Fruit fly (Drosophila melanogaster) whole organism, embryonic: ENCODE measurements around the gene CG5849.
"Not testable (repeated sequence)": the region's sequence is repeated elsewhere in the genome, so short reads cannot be mapped to it uniquely, and the experiment has no call there.

ENCODE experiments used
- CG10543 ChIP-seq: fragments of 200-800 bp; sonication (Bioruptor generic); optimal IDR thresholded peaks from 3 replicates; lab custom pipeline; 2017; ENCODE audit warnings: missing biosample characterization, mild to moderate bottlenecking, missing genetic modification characterization, moderate library complexity
- CG11696 ChIP-seq: fragments of 200-800 bp; sonication (Bioruptor generic); IDR thresholded peaks from 2 replicates; pipeline ENCODE4 v1.3.6; 2022; ENCODE audit warnings: missing biosample characterization, missing genetic modification characterization
- CG12942 ChIP-seq: fragments of 200-800 bp; sonication (Bioruptor generic); optimal IDR thresholded peaks from 3 replicates; lab custom pipeline; 2016; ENCODE audit warnings: missing biosample characterization, missing genetic modification characterization
- CG1529 ChIP-seq: fragments of 200-800 bp; sonication (Bioruptor generic); optimal IDR thresholded peaks from 3 replicates; lab custom pipeline; 2018; ENCODE audit warnings: missing biosample characterization, missing genetic modification characterization
- CG1602 ChIP-seq: fragments of 200-800 bp; sonication (Bioruptor generic); optimal IDR thresholded peaks from 3 replicates; lab custom pipeline; 2016; ENCODE audit warnings: missing biosample characterization, missing genetic modification characterization
- CG17186 ChIP-seq: fragments of 200-800 bp; sonication (Bioruptor generic); optimal IDR thresholded peaks from 3 replicates; lab custom pipeline; 2017; ENCODE audit warnings: missing biosample characterization, missing genetic modification reagents, missing genetic modification characterization
- CG3407 ChIP-seq: fragments of 200-800 bp; sonication (Bioruptor generic); optimal IDR thresholded peaks from 2 replicates; lab custom pipeline; 2018; ENCODE audit warnings: missing biosample characterization, mild to moderate bottlenecking, missing genetic modification characterization
- CG34376 ChIP-seq: fragments of 200-800 bp; sonication (Bioruptor generic); optimal IDR thresholded peaks from 2 replicates; lab custom pipeline; 2018; ENCODE audit warnings: missing biosample characterization, mild to moderate bottlenecking, missing genetic modification characterization
- CG42726 ChIP-seq: fragments of 200-800 bp; sonication (Bioruptor generic); IDR thresholded peaks from 2 replicates; pipeline ENCODE4 v1.3.6; 2022; ENCODE audit warnings: missing biosample characterization, missing genetic modification characterization; ENCODE audit not compliant: partially characterized antibody
- CG6254 ChIP-seq: fragments of 200-800 bp; sonication (Bioruptor generic); optimal IDR thresholded peaks from 3 replicates; lab custom pipeline; 2017; ENCODE audit warnings: mild to moderate bottlenecking, missing biosample characterization, missing genetic modification reagents, missing genetic modification characterization
- CG7786 ChIP-seq: fragments of 200-800 bp; sonication (Bioruptor generic); optimal IDR thresholded peaks from 2 replicates; lab custom pipeline; 2016; ENCODE audit warnings: missing biosample characterization, missing genetic modification characterization
- CG7987 ChIP-seq: fragments of 200-800 bp; sonication (Bioruptor generic); optimal IDR thresholded peaks from 2 replicates; lab custom pipeline; 2018; ENCODE audit warnings: missing biosample characterization, mild to moderate bottlenecking, missing genetic modification characterization, moderate library complexity
- CG8478 ChIP-seq: fragments of >200 bp; optimal IDR thresholded peaks from 2 replicates; lab custom pipeline; 2018
- CG9727 ChIP-seq: fragments of 200-800 bp; sonication (Bioruptor generic); optimal IDR thresholded peaks from 3 replicates; lab custom pipeline; 2017; ENCODE audit warnings: missing biosample characterization, mild to moderate bottlenecking, missing genetic modification characterization
- Dref ChIP-seq: fragments of 200-800 bp; sonication (Bioruptor generic); IDR thresholded peaks from 2 replicates; pipeline ENCODE4 v1.3.6; 2022; ENCODE audit warnings: missing biosample characterization, missing genetic modification characterization
- Ets65A ChIP-seq: fragments of 200-800 bp; sonication (Bioruptor generic); peaks from one replicate; lab custom pipeline; 2016; ENCODE audit warnings: missing biosample characterization, missing genetic modification characterization
- GATAe ChIP-seq: fragments of 200-800 bp; sonication (Bioruptor generic); conservative IDR thresholded peaks from 2 replicates; pipeline ENCODE4 v1.3.6; 2022; ENCODE audit warnings: missing biosample characterization, missing genetic modification characterization
- HmgZ ChIP-seq: fragments of 200-800 bp; sonication (Bioruptor generic); optimal IDR thresholded peaks from 2 replicates; lab custom pipeline; 2018; ENCODE audit warnings: missing biosample characterization, mild to moderate bottlenecking, missing genetic modification characterization
- Optix ChIP-seq: fragments of 200-800 bp; sonication (Bioruptor generic); IDR thresholded peaks from 3 replicates; pipeline ENCODE4 v1.3.6; 2022; ENCODE audit warnings: missing biosample characterization, missing genetic modification characterization
- Pdp1 ChIP-seq, 2 experiments: fragments of 200-800 bp; sonication (Bioruptor generic); optimal IDR thresholded peaks; 3 replicates each; lab custom pipeline; 2016; ENCODE audit warnings: missing biosample characterization in 2 of 2, missing genetic modification characterization in 2 of 2, mild to moderate bottlenecking in 1 of 2, moderate library complexity in 1 of 2
- YL-1 ChIP-seq: fragments of 200-800 bp; sonication (Bioruptor generic); optimal IDR thresholded peaks from 3 replicates; lab custom pipeline; 2017; ENCODE audit warnings: missing biosample characterization, mild to moderate bottlenecking, missing genetic modification characterization
- chinmo ChIP-seq: fragments of 200-800 bp; sonication (Bioruptor generic); IDR thresholded peaks from 4 replicates; pipeline ENCODE4 v1.3.6; 2022; ENCODE audit warnings: missing biosample characterization, missing genetic modification characterization; ENCODE audit not compliant: partially characterized antibody
- chn ChIP-seq: fragments of 200-800 bp; sonication (Bioruptor generic); optimal IDR thresholded peaks from 2 replicates; lab custom pipeline; 2016; ENCODE audit warnings: missing biosample characterization, missing genetic modification characterization
- dysf ChIP-seq: fragments of 200-800 bp; sonication (Bioruptor generic); IDR thresholded peaks from 3 replicates; pipeline ENCODE4 v1.3.6; 2022; ENCODE audit warnings: missing biosample characterization, missing genetic modification characterization
- exex ChIP-seq: fragments of 200-800 bp; sonication (Bioruptor generic); optimal IDR thresholded peaks from 4 replicates; lab custom pipeline; 2018; ENCODE audit warnings: missing biosample characterization, mild to moderate bottlenecking, missing genetic modification characterization, moderate library complexity
- fru ChIP-seq: fragments of >200 bp; optimal IDR thresholded peaks from 2 replicates; lab custom pipeline; 2017
- gce ChIP-seq: fragments of 200-800 bp; sonication (Bioruptor generic); IDR thresholded peaks from 3 replicates; pipeline ENCODE4 v1.3.6; 2022; ENCODE audit warnings: missing biosample characterization, missing genetic modification characterization
- grau ChIP-seq: fragments of 200-800 bp; optimal IDR thresholded peaks from 3 replicates; lab custom pipeline; 2019; ENCODE audit warnings: missing biosample characterization, mild to moderate bottlenecking, missing genetic modification characterization, moderate library complexity
- grn ChIP-seq: fragments of 200-800 bp; sonication (Bioruptor generic); optimal IDR thresholded peaks from 3 replicates; lab custom pipeline; 2017; ENCODE audit warnings: missing biosample characterization, missing genetic modification characterization
- kay ChIP-seq: fragments of 200-800 bp; sonication (Bioruptor generic); optimal IDR thresholded peaks from 2 replicates; lab custom pipeline; 2016; ENCODE audit warnings: missing biosample characterization, missing genetic modification characterization
- kni ChIP-seq: fragments of 200-800 bp; sonication (Bioruptor generic); optimal IDR thresholded peaks from 3 replicates; lab custom pipeline; 2017; ENCODE audit warnings: mild to moderate bottlenecking, missing biosample characterization, missing genetic modification reagents, missing genetic modification characterization
- lab ChIP-seq: fragments of 200-800 bp; sonication (Bioruptor generic); optimal IDR thresholded peaks from 3 replicates; lab custom pipeline; 2017; ENCODE audit warnings: missing biosample characterization, missing genetic modification characterization, mild to moderate bottlenecking, moderate library complexity, missing genetic modification reagents
- mirr ChIP-seq: fragments of 200-800 bp; sonication (Bioruptor generic); optimal IDR thresholded peaks from 3 replicates; lab custom pipeline; 2018; ENCODE audit warnings: missing biosample characterization, mild to moderate bottlenecking, missing genetic modification characterization
- pb ChIP-seq: fragments of 200-800 bp; sonication (Bioruptor generic); optimal IDR thresholded peaks from 3 replicates; lab custom pipeline; 2016; ENCODE audit warnings: missing biosample characterization, missing genetic modification characterization
- seq ChIP-seq: fragments of 200-800 bp; sonication (Bioruptor generic); IDR thresholded peaks from 2 replicates; pipeline ENCODE4 v1.3.6; 2022; ENCODE audit warnings: missing biosample characterization, missing genetic modification characterization
- stwl ChIP-seq: fragments of 200-800 bp; sonication (Bioruptor generic); optimal IDR thresholded peaks from 3 replicates; lab custom pipeline; 2018; ENCODE audit warnings: missing biosample characterization, mild to moderate bottlenecking, missing genetic modification characterization, moderate library complexity
- sug ChIP-seq: fragments of 200-800 bp; optimal IDR thresholded peaks from 2 replicates; lab custom pipeline; 2019; ENCODE audit warnings: missing biosample characterization, mild to moderate bottlenecking, missing genetic modification characterization, moderate library complexity
- twi ChIP-seq: fragments of 200-800 bp; optimal IDR thresholded peaks from 2 replicates; lab custom pipeline; 2019; ENCODE audit warnings: missing biosample characterization, mild to moderate bottlenecking, missing genetic modification characterization, moderate library complexity
- vnd ChIP-seq: fragments of 200-800 bp; sonication (Bioruptor generic); IDR thresholded peaks from 3 replicates; pipeline ENCODE4 v1.3.6; 2022; ENCODE audit warnings: missing biosample characterization, missing genetic modification characterization; ENCODE audit not compliant: partially characterized antibody
- wek ChIP-seq: fragments of 200-800 bp; sonication (Bioruptor generic); optimal IDR thresholded peaks from 3 replicates; lab custom pipeline; 2018; ENCODE audit warnings: missing biosample characterization, mild to moderate bottlenecking, missing genetic modification characterization, moderate library complexity

The CG5849 gene

DNA sequence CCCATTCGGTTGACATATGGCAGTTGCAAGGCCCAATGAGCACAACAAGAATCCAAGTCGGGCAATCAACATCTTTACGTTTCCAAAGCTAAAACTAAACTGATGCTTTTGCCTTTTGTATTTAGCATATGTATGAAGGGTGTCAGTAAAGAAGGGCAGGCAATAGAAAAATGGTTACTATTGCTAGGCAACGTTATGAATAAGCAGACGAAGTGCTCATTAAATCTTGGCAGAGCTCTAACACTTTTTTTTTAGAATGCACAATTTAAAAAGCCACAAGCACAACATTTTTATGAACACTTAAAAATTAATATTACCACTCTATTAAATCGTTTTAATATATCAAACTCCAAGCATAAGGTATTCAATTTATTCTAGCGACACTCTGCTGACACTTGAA lies 3.7 kb upstream of the CG5849 start, which contains the start of gene Sfp93F:
Gene Sfp93F (minus strand): TSS at position 101 of the 400 bp plus-strand sequence.
- TF ChIP-seq CG7786 (GFP tag; lab: Kevin White, UChicago); kni (GFP tag; lab: Kevin White, UChicago); fru (lab: Kevin White, UChicago): not testable (repeated sequence)
- TF ChIP-seq, all 482 proteins: peak for 0; not testable (repeated sequence) for 482

DNA sequence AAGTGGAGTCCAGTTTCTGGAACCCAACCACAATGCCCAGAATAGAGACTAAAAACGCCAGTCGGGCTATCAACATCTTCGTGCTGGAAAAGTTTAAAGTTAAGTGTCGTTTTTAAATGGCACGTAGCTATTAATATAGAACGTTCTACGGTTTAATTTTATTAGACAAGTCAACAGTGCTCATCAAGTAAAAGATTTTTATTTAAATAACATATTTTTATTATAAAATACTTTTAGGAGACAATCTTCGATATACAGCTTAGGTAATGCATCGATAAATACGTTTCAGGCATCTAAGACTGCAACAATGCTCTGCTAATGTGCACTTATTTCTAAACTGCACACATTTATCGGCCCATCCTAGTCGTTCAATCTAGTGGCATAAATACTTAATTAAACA lies 3.2 kb upstream of the CG5849 start, which contains the start of gene CG42869:
Gene CG42869 (minus strand): TSS at position 101 of the 400 bp plus-strand sequence.
- TF ChIP-seq Ets65A (peak; percentile 1), CG17186 (GFP tag; lab: Kevin White, UChicago) (no peak)

DNA sequence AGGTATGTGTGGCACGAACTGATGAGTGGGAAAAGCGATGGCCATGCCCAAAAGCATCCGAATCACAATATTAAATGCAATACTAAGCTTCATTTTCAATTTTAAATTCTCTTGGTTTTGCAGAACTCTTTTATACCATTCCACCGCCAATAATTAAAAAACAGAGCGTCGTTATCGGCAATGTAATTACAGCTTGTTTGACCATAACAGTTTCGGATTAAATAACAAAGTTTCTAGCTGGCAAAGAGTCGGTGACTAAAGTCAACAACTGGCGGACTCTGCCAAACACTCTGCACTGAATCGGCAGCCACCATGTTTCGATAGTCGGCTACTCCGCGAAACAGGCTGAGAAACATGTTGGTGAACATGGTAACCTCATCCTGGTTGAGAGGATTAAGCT lies 2.6 kb upstream of the CG5849 start, which contains the start of gene CG42870:
Gene CG42870 (minus strand): TSS at position 101 of the 400 bp plus-strand sequence.
- no peak for TF ChIP-seq CG1529 (GFP tag; lab: Kevin White, UChicago)
- no peak for TF ChIP-seq CG3407 (GFP tag; lab: Kevin White, UChicago)
- TF ChIP-seq pb = no peak
- TF ChIP-seq gce = no peak
- no peak for TF ChIP-seq CG6254 (GFP tag; lab: Kevin White, UChicago)
- TF ChIP-seq CG7987 (GFP tag; lab: Kevin White, UChicago) = no peak
- no peak for TF ChIP-seq seq (GFP tag; lab: Robert Waterston, UW)
- TF ChIP-seq CG1602 (GFP tag; lab: Kevin White, UChicago) = no peak
- TF ChIP-seq CG12942 (GFP tag; lab: Kevin White, UChicago) = no peak
- no peak for TF ChIP-seq CG11696
- TF ChIP-seq dysf (GFP tag; lab: Robert Waterston, UW) = no peak
- TF ChIP-seq YL-1 (GFP tag; lab: Kevin White, UChicago) = no peak
- TF ChIP-seq twi (tag; lab: Kevin White, UChicago) = no peak
- no peak for TF ChIP-seq CG42726 (GFP tag; lab: Robert Waterston, UW)
- TF ChIP-seq, all 482 proteins: peak for 0

DNA sequence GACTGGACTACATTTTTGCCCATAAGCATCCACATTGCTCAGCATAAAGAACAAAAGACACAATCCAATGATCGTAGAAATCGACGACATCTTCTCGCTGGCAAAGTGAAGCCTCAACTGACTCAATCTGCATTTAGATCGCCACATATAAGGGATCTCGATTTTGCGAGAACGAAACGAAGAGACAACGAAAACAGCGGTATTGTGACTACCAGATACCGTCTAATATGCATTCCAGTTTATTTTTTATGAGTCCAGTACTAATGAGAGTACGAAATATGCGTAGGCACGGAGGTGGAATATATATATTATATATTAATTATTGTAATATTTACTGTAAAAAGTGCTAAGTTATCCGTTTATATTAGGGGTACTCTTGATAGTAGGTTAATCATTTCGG lies 895 bp upstream of the CG5849 start, which contains the start of gene CG34034:
Gene CG34034 (minus strand): TSS at position 101 of the 400 bp plus-strand sequence.
- TF ChIP-seq stwl (tag; lab: Kevin White, UChicago) (no peak), chn (GFP tag; lab: Kevin White, UChicago) (no peak)

DNA sequence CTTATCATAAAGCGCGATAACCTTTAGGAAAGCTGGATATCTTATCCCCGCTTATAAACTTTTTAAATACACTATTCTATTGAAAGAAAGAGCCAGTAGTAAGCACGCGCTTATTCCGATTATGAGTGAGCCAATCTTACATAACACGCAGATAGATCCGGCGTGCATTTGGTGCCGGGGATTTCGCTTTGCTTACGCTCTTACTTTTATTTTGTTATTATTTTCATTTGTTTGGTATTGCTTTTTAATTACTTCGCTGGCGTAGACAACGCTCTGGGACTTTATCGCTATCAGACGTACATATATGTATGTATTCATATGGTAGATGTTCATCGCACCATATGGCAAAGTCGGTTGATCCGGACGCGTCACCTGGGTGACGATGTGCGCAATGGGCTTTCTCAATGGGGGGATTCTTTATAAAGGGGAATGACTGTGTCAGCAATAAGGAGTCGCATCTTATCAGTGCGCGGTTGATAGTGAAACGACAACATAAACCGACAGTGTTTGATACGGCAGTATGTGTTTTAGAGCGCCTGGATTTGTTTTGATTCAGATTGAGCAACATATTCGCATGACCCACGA lies 953 bp downstream of the CG5849 start:
- TF ChIP-seq twi (tag; lab: Kevin White, UChicago) (peak; percentile 60), CG34376 (peak; percentile 72), grau (peak; percentile 54), Pdp1 (GFP tag; optimal IDR thresholded peaks at IDR 0.05; lab: Kevin White, UChicago) (peak in 1 of 2 experiments; percentile 90), CG9727 (GFP tag; lab: Kevin White, UChicago) (no peak), CG8478 (no peak), CG10543 (GFP tag; lab: Kevin White, UChicago) (peak; percentile 57), HmgZ (tag; lab: Kevin White, UChicago) (peak; percentile 29), wek (GFP tag; lab: Kevin White, UChicago) (peak; percentile 80), GATAe (GFP tag; lab: Robert Waterston, UW) (peak; percentile 50; the same call in 1 of the 2 replicates), Dref (GFP tag; lab: Robert Waterston, UW) (no peak), lab (peak; percentile 25), exex (tag; lab: Kevin White, UChicago) (peak; percentile 83), sug (tag; lab: Kevin White, UChicago) (peak; percentile 75), kay (peak; percentile 16), chinmo (GFP tag; lab: Robert Waterston, UW) (0 out of 4 replicates have a peak, but pooled peaks have one; percentile 27), Optix (no peak), mirr (GFP tag; lab: Kevin White, UChicago) (peak; percentile 39), vnd (no peak), grn (peak; percentile 64)
- TF ChIP-seq, all 482 proteins: peak for 15
